Fruit fly (Drosophila melanogaster): ENCODE results near the gene baz.

Gene baz

DNA sequence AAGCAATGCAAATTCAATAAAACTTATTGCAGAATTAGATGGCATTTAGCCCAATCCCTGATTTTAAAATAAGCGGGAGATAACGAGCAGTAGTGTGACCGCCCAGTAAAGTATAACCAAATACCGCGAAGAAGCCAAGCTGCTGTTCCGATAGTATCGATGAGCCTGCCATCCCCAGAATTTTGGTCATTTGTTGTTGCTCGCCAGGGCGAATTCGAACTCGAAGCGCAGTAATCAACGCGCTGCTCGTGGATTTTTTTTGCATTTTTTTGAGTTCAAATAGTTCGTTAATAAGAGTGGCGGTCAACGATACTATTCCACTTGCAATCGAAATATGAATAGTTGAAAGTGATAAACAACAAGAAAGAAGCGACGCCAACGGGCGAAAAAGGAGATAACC is at the start of gene baz (continued):
- no peak for TF ChIP-seq emc (GFP tag; optimal IDR thresholded peaks at IDR 0.05)
- no peak for TF ChIP-seq Hr78 (GFP tag; optimal IDR thresholded peaks at IDR 0.05)
- TF ChIP-seq Nf-YC (tag; optimal IDR thresholded peaks at IDR 0.05) = no peak
- TF ChIP-seq p53 (GFP tag; optimal IDR thresholded peaks at IDR 0.05) = no peak
- no peak for TF ChIP-seq seq (GFP tag; IDR thresholded peaks at IDR 0.05)
- no peak for TF ChIP-seq Optix (GFP tag; IDR thresholded peaks at IDR 0.05)
- TF ChIP-seq Kr (GFP tag; optimal IDR thresholded peaks at IDR 0.05) = no peak
- no peak for TF ChIP-seq E2f1 (GFP tag; IDR thresholded peaks at IDR 0.05)
- TF ChIP-seq CG15514 (GFP tag; optimal IDR thresholded peaks at IDR 0.05) = peak; percentile 88
- no peak for TF ChIP-seq CG31365 (tag; optimal IDR thresholded peaks at IDR 0.05)
- no peak for TF ChIP-seq Nf-YA (GFP tag; IDR thresholded peaks at IDR 0.05)
- TF ChIP-seq CG12155 (GFP tag; optimal IDR thresholded peaks at IDR 0.05) = no peak
- no peak for TF ChIP-seq pfk (GFP tag; optimal IDR thresholded peaks at IDR 0.05)
- TF ChIP-seq CG11695 (GFP tag; IDR thresholded peaks at IDR 0.05) = no peak
- TF ChIP-seq kah (GFP tag; optimal IDR thresholded peaks at IDR 0.05) = no peak
- no peak for TF ChIP-seq dysf (GFP tag; IDR thresholded peaks at IDR 0.05)
- TF ChIP-seq CG15696 (tag; optimal IDR thresholded peaks at IDR 0.05) = no peak
- TF ChIP-seq CG6813 (GFP tag; optimal IDR thresholded peaks at IDR 0.05) = no peak
- no peak for TF ChIP-seq zfh2 (GFP tag; optimal IDR thresholded peaks at IDR 0.05)
- no peak for TF ChIP-seq CG12942 (GFP tag; optimal IDR thresholded peaks at IDR 0.05)
- TF ChIP-seq Nf-YB (GFP tag; optimal IDR thresholded peaks at IDR 0.05) = no peak
- TF ChIP-seq CoRest (tag; optimal IDR thresholded peaks at IDR 0.05) = peak; percentile 17
- peak; percentile 60; the same call in 1 of the 2 replicates for TF ChIP-seq vvl (GFP tag; IDR thresholded peaks at IDR 0.05)
- no peak for TF ChIP-seq CG9437 (GFP tag; optimal IDR thresholded peaks at IDR 0.05)
- no peak for TF ChIP-seq CG2678 (tag; optimal IDR thresholded peaks at IDR 0.05)
- TF ChIP-seq Hmr (GFP tag; optimal IDR thresholded peaks at IDR 0.05) = no peak
- TF ChIP-seq CG17186 (GFP tag; optimal IDR thresholded peaks at IDR 0.05) = peak; percentile 38
- no peak for TF ChIP-seq ara (GFP tag; IDR thresholded peaks at IDR 0.05)
- peak; percentile 15 for TF ChIP-seq CG12391 (tag; optimal IDR thresholded peaks at IDR 0.05)
- TF ChIP-seq lmd (GFP tag; IDR thresholded peaks at IDR 0.05) = no peak
- TF ChIP-seq Poxn (GFP tag; IDR thresholded peaks at IDR 0.05) = no peak
- no peak for TF ChIP-seq dimm (GFP tag; IDR thresholded peaks at IDR 0.05)
- TF ChIP-seq CG13775 (GFP tag; optimal IDR thresholded peaks at IDR 0.05) = no peak
- TF ChIP-seq CG10462 (GFP tag; optimal IDR thresholded peaks at IDR 0.05) = no peak
- no peak for TF ChIP-seq Dip3 (GFP tag; optimal IDR thresholded peaks at IDR 0.05)
- TF ChIP-seq sna (GFP tag; IDR thresholded peaks at IDR 0.05; ENCODE audit: partially characterized antibody) = peak; percentile 61
- no peak for TF ChIP-seq CG2889 (GFP tag; IDR thresholded peaks at IDR 0.05)
- no peak for TF ChIP-seq Trl (optimal IDR thresholded peaks at IDR 0.05)
- no peak for TF ChIP-seq Trl (GFP tag; optimal IDR thresholded peaks at IDR 0.05)
- TF ChIP-seq gfzf (GFP tag; optimal IDR thresholded peaks at IDR 0.05) = peak; percentile 91
- TF ChIP-seq lab (GFP tag; optimal IDR thresholded peaks at IDR 0.05) = no peak
- peak; percentile 60; the same call in 2 of the 3 replicates for TF ChIP-seq ci (GFP tag; IDR thresholded peaks at IDR 0.05)
- no peak for TF ChIP-seq wek (GFP tag; optimal IDR thresholded peaks at IDR 0.05)
- TF ChIP-seq CG15269 (tag; optimal IDR thresholded peaks at IDR 0.05) = no peak
- TF ChIP-seq gcm (GFP tag; optimal IDR thresholded peaks at IDR 0.05) = peak; percentile 3
- no peak for TF ChIP-seq peb (GFP tag; IDR thresholded peaks at IDR 0.05)
- no peak for TF ChIP-seq CG9609 (GFP tag; optimal IDR thresholded peaks at IDR 0.05)
- TF ChIP-seq CG12236 (GFP tag; optimal IDR thresholded peaks at IDR 0.05) = no peak
- no peak for TF ChIP-seq pum (GFP tag; optimal IDR thresholded peaks at IDR 0.05)
- no peak for TF ChIP-seq ken (GFP tag; IDR thresholded peaks at IDR 0.05)
- no peak for TF ChIP-seq CG12744 (GFP tag; optimal IDR thresholded peaks at IDR 0.05)
- TF ChIP-seq sqz (GFP tag; optimal IDR thresholded peaks at IDR 0.05) = peak; percentile 61

Measured in whole organism, embryonic.